Fruit fly (Drosophila melanogaster) whole organism, pupa: Measurements from ENCODE around the gene BORCS6.

ENCODE experiments used
- CG10348 ChIP-seq: fragments of 200-800 bp; sonication (Bioruptor generic); IDR thresholded peaks from 2 replicates; pipeline ENCODE4 v1.3.6; 2022; ENCODE audit warnings: missing biosample characterization, missing genetic modification characterization
- CG12605 ChIP-seq: fragments of 200-800 bp; sonication (Bioruptor generic); IDR thresholded peaks from 2 replicates; pipeline ENCODE4 v1.3.6; 2022; ENCODE audit warnings: missing biosample characterization, missing genetic modification characterization
- CG13204 ChIP-seq: fragments of 200-800 bp; sonication (Bioruptor generic); optimal IDR thresholded peaks from 2 replicates; lab custom pipeline; 2018; ENCODE audit warnings: missing biosample characterization, mild to moderate bottlenecking, missing genetic modification characterization, moderate library complexity
- CG14655 ChIP-seq: fragments of 200-800 bp; sonication (Bioruptor generic); optimal IDR thresholded peaks from 3 replicates; lab custom pipeline; 2017; ENCODE audit warnings: mild to moderate bottlenecking, missing biosample characterization, missing genetic modification reagents, missing genetic modification characterization
- CG15710 ChIP-seq: fragments of 200-800 bp; sonication (Bioruptor generic); optimal IDR thresholded peaks from 2 replicates; lab custom pipeline; 2018; ENCODE audit warnings: missing biosample characterization, mild to moderate bottlenecking, missing genetic modification characterization, moderate library complexity
- CG17806 ChIP-seq: fragments of 200-800 bp; sonication (Bioruptor generic); optimal IDR thresholded peaks from 2 replicates; lab custom pipeline; 2018; ENCODE audit warnings: missing biosample characterization, mild to moderate bottlenecking, missing genetic modification characterization, moderate library complexity
- CG32121 ChIP-seq: fragments of 200-800 bp; sonication (Bioruptor generic); IDR thresholded peaks from 2 replicates; pipeline ENCODE4 v1.3.6; 2022; ENCODE audit warnings: missing biosample characterization, missing genetic modification characterization
- CG34367 ChIP-seq: fragments of 200-800 bp; sonication (Bioruptor generic); optimal IDR thresholded peaks from 2 replicates; lab custom pipeline; 2018; ENCODE audit warnings: missing biosample characterization, mild to moderate bottlenecking, missing genetic modification characterization
- CG4496 ChIP-seq: fragments of 200-800 bp; sonication (Bioruptor generic); IDR thresholded peaks from 3 replicates; pipeline ENCODE4 v1.3.6; 2022; ENCODE audit warnings: missing biosample characterization, missing genetic modification characterization
- CG8159 ChIP-seq: fragments of 200-800 bp; sonication (Bioruptor generic); optimal IDR thresholded peaks from 3 replicates; lab custom pipeline; 2018; ENCODE audit warnings: missing biosample characterization, mild to moderate bottlenecking, missing genetic modification characterization, moderate library complexity
- CG8301 ChIP-seq: fragments of 200-800 bp; sonication (Bioruptor generic); optimal IDR thresholded peaks from 2 replicates; lab custom pipeline; 2018; ENCODE audit warnings: missing biosample characterization, mild to moderate bottlenecking, missing genetic modification characterization
- CG9948 ChIP-seq: fragments of 200-800 bp; sonication (Bioruptor generic); optimal IDR thresholded peaks from 2 replicates; lab custom pipeline; 2018; ENCODE audit warnings: missing biosample characterization, mild to moderate bottlenecking, missing genetic modification characterization, moderate library complexity
- D1 ChIP-seq: fragments of 200-800 bp; sonication (Bioruptor generic); optimal IDR thresholded peaks from 2 replicates; lab custom pipeline; 2018; ENCODE audit warnings: missing biosample characterization, mild to moderate bottlenecking, missing genetic modification characterization, moderate library complexity
- EcR ChIP-seq: fragments of 200-800 bp; sonication (Bioruptor generic); optimal IDR thresholded peaks from 3 replicates; lab custom pipeline; 2019; ENCODE audit warnings: missing biosample characterization, missing genetic modification characterization, mild to moderate bottlenecking, moderate library complexity, missing genetic modification reagents
- Ets98B ChIP-seq: fragments of 200-800 bp; sonication (Bioruptor generic); IDR thresholded peaks from 2 replicates; pipeline ENCODE4 v1.3.6; 2022; ENCODE audit warnings: missing biosample characterization, missing genetic modification characterization
- Pif1A ChIP-seq: fragments of 200-800 bp; sonication (Bioruptor generic); optimal IDR thresholded peaks from 3 replicates; lab custom pipeline; 2016; ENCODE audit warnings: missing biosample characterization, missing genetic modification characterization
- Pif1B ChIP-seq: fragments of 200-800 bp; sonication (Bioruptor generic); optimal IDR thresholded peaks from 3 replicates; lab custom pipeline; 2016; ENCODE audit warnings: missing biosample characterization, missing genetic modification characterization
- Snoo ChIP-seq: fragments of 200-800 bp; sonication (Bioruptor generic); optimal IDR thresholded peaks from 3 replicates; lab custom pipeline; 2017; ENCODE audit warnings: missing biosample characterization, mild to moderate bottlenecking, missing genetic modification characterization, inconsistent platforms
- fd96Ca ChIP-seq: fragments of 200-800 bp; sonication (Bioruptor generic); IDR thresholded peaks from 3 replicates; pipeline ENCODE4 v1.3.6; 2022; ENCODE audit warnings: missing biosample characterization, missing genetic modification characterization
- gl ChIP-seq: fragments of 200-800 bp; sonication (Bioruptor generic); optimal IDR thresholded peaks from 2 replicates; lab custom pipeline; 2018; ENCODE audit warnings: missing biosample characterization, mild to moderate bottlenecking, missing genetic modification characterization
- rn ChIP-seq: fragments of 200-800 bp; sonication (Bioruptor generic); IDR thresholded peaks from 2 replicates; pipeline ENCODE4 v1.3.6; 2022; ENCODE audit warnings: missing biosample characterization, missing genetic modification characterization

BORCS6 gene

dm6 chr3L:546819-547441 lies 6.3 kb downstream of the BORCS6 start:
- TF ChIP-seq CG12605 (GFP tag; lab: Robert Waterston, UW) (no peak), CG17806 (tag; lab: Kevin White, UChicago) (no peak), fd96Ca (GFP tag; lab: Robert Waterston, UW) (peak; percentile 48; the same call in 2 of the 3 replicates), CG4496 (GFP tag; lab: Robert Waterston, UW) (0 out of 3 replicates have a peak, but pooled peaks have one; percentile 48), D1 (tag; lab: Kevin White, UChicago) (no peak), CG9948 (no peak), CG8301 (tag; lab: Kevin White, UChicago) (no peak), gl (no peak), Ets98B (GFP tag; lab: Robert Waterston, UW) (peak; percentile 63), Pif1A (GFP tag; lab: Kevin White, UChicago) (no peak), Snoo (tag; lab: Kevin White, UChicago) (peak; percentile 10), CG8159 (tag; lab: Kevin White, UChicago) (no peak), CG10348 (GFP tag; lab: Robert Waterston, UW) (no peak), Pif1B (GFP tag; lab: Kevin White, UChicago) (no peak), CG34367 (tag; lab: Kevin White, UChicago) (no peak), rn (GFP tag; lab: Robert Waterston, UW) (no peak), CG32121 (GFP tag; lab: Robert Waterston, UW) (peak; percentile 71; the same call in 1 of the 2 replicates), EcR (GFP tag; lab: Kevin White, UChicago) (no peak)

DNA sequence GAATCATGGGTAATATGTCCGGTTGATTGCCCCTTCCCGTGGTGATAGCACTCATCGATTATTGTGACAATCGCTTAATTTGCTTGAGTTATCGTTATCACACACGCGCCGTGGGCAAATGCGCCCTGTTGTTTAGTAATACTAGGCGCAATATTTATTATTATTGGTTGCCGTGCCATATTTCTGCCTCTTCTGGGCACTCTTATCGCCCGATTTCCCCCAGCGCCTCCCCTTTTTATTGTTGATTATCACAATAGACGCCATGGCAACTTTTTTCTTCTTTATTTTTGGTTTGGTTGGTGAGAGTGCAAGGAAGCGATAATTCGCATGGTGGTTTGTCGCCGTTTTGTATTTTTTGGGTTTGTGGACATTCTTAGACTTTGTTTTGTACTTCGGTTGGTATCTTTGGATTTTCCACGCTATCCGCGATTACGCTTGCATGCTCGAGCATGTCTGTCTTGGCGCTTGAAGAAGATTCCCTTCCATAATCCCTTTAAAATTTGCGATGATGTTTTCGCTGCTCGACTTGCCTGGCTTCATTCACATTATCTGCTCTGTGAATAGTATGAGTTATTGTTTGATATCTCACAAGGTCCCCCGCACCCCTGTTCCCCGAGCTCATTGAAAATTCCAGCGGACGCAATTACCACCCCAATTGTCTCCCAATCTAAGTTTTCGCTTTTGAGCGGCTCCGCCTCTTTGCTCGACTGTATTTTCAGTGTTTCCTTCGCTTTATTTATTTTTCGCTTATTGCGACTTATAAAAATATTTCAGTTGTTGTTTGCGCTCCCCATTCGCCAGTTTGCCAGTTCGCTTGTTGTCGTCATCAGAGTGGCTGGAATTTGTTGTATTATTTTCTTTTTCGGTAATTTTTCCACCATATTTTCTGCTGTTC lies 7.9 kb downstream of the BORCS6 start:
- no peak for TF ChIP-seq gl
- 0 out of 3 replicates have a peak, but pooled peaks have one; percentile 17 for TF ChIP-seq CG4496 (GFP tag; lab: Robert Waterston, UW)
- TF ChIP-seq EcR (GFP tag; lab: Kevin White, UChicago) = peak; percentile 20
- TF ChIP-seq CG14655 (GFP tag; lab: Kevin White, UChicago) = peak; percentile 6

DNA sequence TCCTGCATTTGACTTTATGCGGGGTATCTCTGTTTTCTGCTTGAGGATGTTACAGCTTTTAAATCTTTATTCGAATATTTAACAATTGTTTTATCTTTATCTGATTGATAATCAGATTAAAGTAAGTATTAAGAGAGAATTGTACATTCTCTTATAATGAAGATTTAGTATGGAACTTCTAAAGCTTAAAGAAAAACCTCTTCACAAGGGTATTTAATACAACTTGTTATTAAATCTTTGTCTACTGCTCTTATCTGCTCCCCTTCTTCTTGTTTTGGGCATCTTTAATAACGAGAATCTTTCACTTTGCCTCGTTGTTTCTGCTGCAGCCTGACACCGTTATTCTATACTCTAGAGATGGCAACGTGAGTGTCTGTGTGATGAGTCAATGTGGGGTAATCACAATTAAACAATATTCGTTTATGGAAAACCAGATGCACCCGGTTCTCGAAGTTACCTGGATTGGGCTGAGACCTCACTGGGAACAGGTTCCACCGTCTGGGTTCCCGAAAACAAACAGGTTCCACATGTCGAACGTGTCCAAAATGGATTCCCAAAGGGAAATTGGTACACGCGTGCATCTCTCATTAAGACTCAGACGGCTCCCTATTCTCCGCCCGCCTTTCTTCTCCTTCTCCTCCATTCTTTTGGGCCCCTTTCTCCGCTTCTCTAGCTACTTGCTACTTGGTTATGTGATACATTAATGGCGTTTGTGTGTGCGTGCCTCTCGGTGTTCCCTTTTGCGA lies 9.6 kb downstream of the BORCS6 start:
- TF ChIP-seq Snoo (tag; lab: Kevin White, UChicago) (peak; percentile 50), CG14655 (GFP tag; lab: Kevin White, UChicago) (peak; percentile 80), gl (no peak), rn (GFP tag; lab: Robert Waterston, UW) (no peak), CG17806 (tag; lab: Kevin White, UChicago) (peak; percentile 40), CG8301 (tag; lab: Kevin White, UChicago) (peak; percentile 75), CG10348 (GFP tag; lab: Robert Waterston, UW) (no peak), CG34367 (tag; lab: Kevin White, UChicago) (peak; percentile 1), CG32121 (GFP tag; lab: Robert Waterston, UW) (no peak), Ets98B (GFP tag; lab: Robert Waterston, UW) (no peak), CG8159 (tag; lab: Kevin White, UChicago) (peak; percentile 81), fd96Ca (GFP tag; lab: Robert Waterston, UW) (no peak), CG15710 (tag; lab: Kevin White, UChicago) (peak; percentile 78), CG4496 (GFP tag; lab: Robert Waterston, UW) (no peak), D1 (tag; lab: Kevin White, UChicago) (peak; percentile 19), CG9948 (peak; percentile 33), EcR (GFP tag; lab: Kevin White, UChicago) (no peak), Pif1B (GFP tag; lab: Kevin White, UChicago) (peak; percentile 60), CG13204 (GFP tag; lab: Kevin White, UChicago) (no peak), Pif1A (GFP tag; lab: Kevin White, UChicago) (peak; percentile 51), CG12605 (GFP tag; lab: Robert Waterston, UW) (no peak)

DNA sequence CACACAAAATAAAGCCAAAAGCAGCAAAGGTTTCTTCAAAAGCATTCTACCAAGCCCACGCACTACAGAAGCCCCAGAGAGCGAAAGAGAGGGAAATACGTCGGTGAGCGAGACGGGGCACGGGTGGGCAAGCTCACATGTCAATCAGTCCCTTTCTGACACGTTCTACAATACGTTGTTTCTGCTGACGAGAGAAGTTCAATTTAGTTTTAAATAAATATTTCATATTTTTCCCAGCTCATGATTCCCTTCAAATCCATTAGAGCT lies 10.1 kb downstream of the BORCS6 start:
- no peak for TF ChIP-seq Pif1A (GFP tag; lab: Kevin White, UChicago)
- no peak for TF ChIP-seq CG14655 (GFP tag; lab: Kevin White, UChicago)
- TF ChIP-seq CG4496 (GFP tag; lab: Robert Waterston, UW) = no peak
- TF ChIP-seq D1 (tag; lab: Kevin White, UChicago) = no peak
- no peak for TF ChIP-seq CG12605 (GFP tag; lab: Robert Waterston, UW)
- no peak for TF ChIP-seq EcR (GFP tag; lab: Kevin White, UChicago)
- no peak for TF ChIP-seq CG8159 (tag; lab: Kevin White, UChicago)

DNA sequence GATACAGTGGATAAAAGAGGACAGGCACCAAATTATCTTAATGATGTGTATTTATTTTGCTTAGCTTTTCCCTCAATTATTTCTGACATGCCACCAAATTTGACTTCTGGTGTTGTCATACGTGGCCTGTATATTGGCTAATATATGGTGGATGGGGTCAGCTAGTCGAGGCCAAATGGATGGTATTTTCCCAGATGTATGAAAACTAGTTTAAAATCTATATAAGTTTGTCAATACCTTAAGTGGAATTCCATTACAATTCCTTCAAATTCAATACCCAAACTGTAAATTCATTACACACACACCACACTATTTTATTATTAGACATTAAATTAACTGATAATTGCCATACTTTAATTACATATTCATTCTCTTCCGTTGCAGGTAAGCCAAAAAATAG lies 11.2 kb downstream of the BORCS6 start:
- TF ChIP-seq EcR (GFP tag; lab: Kevin White, UChicago) (no peak), Pif1A (GFP tag; lab: Kevin White, UChicago) (no peak), rn (GFP tag; lab: Robert Waterston, UW) (no peak), CG10348 (GFP tag; lab: Robert Waterston, UW) (no peak), D1 (tag; lab: Kevin White, UChicago) (no peak), Ets98B (GFP tag; lab: Robert Waterston, UW) (no peak)
